Worm (Caenorhabditis elegans) whole organism, L3 larva: Measurements from ENCODE around the gene K03H1.7.

ENCODE experiments used
- ceh-9 ChIP-seq: sonication (generic microtip); optimal IDR thresholded peaks from 2 replicates; lab custom pipeline; 2018; ENCODE audit warnings: missing biosample characterization, missing genetic modification characterization
- daf-12 ChIP-seq: fragments of 150-350 bp; optimal IDR thresholded peaks from 2 replicates; lab custom pipeline; 2014; ENCODE audit warnings: missing biosample characterization, missing genetic modification reagents, missing genetic modification characterization
- egl-27 ChIP-seq: sonication (generic microtip); optimal IDR thresholded peaks from 4 replicates; lab custom pipeline; 2017; ENCODE audit warnings: missing biosample characterization, missing genetic modification reagents, missing genetic modification characterization
- mdl-1 ChIP-seq: fragments of 150-350 bp; optimal IDR thresholded peaks from 2 replicates; lab custom pipeline; 2014; ENCODE audit warnings: missing biosample characterization, missing genetic modification characterization
- nfya-1 ChIP-seq: sonication (generic microtip); optimal IDR thresholded peaks from 2 replicates; lab custom pipeline; 2017; ENCODE audit warnings: missing genetic modification characterization, mild to moderate bottlenecking, missing compliant biosample characterization, antibody characterized with exemption, moderate library complexity; ENCODE audit not compliant: insufficient read depth
- unc-39 ChIP-seq: sonication (generic microtip); optimal IDR thresholded peaks from 4 replicates; lab custom pipeline; 2017; ENCODE audit warnings: missing biosample characterization, missing genetic modification characterization
- unc-62 ChIP-seq: fragments of 150-350 bp; sonication (generic microtip); optimal IDR thresholded peaks from 4 replicates; lab custom pipeline; 2014; ENCODE audit warnings: missing biosample characterization, missing genetic modification reagents, missing genetic modification characterization
- ztf-11 ChIP-seq: fragments of 150-350 bp; optimal IDR thresholded peaks from 2 replicates; lab custom pipeline; 2014; ENCODE audit warnings: missing biosample characterization, missing genetic modification characterization

DNA sequence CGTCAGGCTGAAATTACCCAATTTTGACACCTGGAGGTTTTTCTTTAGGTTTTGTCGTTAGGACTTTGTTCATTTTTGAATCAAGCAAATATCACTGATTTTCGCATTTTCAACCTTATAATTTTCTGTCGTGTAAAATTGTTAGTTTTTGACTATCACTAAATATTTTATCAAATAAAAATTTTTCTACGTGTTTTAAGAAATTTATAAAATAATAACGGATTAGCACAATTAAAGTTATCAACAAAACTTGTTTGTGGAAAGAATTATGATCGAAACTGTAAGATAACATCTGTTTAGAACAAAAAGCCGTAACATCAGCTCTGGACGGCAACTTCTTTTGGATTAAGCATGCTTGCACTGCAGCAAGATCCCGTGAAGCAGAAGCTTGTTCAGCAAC lies 24.3 kb upstream of the K03H1.7 start, which contains the start of gene cbp-2:
- no peak for TF ChIP-seq unc-62 (GFP tag; lab: Kevin White, UChicago)
- no peak for TF ChIP-seq ceh-9
- no peak for TF ChIP-seq nfya-1 (tag; lab: Kevin White, UChicago)
- TF ChIP-seq egl-27 = no peak
- no peak for TF ChIP-seq ztf-11
- no peak for TF ChIP-seq unc-39 (tag; lab: Kevin White, UChicago)
- TF ChIP-seq mdl-1 (tag; lab: Kevin White, UChicago) = no peak
- TF ChIP-seq daf-12 (tag; lab: Kevin White, UChicago) = no peak
